Worm (Caenorhabditis elegans): Measurements from ENCODE around the gene Y39A3A.2.

Gene Y39A3A.2

DNA sequence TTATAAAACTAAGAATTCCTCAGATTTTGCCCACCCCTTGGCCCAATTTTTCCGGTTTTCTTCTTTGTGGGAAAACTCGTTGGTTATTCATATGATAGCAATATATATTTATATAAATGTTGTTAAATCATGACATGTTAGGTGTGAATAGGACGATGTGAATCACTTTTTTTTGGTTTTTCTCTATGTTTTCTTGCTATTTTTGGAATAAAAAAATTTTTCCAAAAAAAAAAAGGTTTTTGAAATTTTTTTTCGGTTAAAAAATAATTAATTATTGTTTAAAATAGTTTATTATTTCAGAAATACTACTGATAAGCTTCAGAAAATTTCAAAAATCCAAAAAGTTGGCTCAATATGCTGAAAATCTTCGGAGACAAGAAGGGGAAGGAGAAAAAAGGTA is 34.9 kb upstream of the Y39A3A.2 start, which contains the start of gene Y48G9A.9:
Y48G9A.9 (plus strand) TSS at position 301 of the 400 bp plus-strand sequence.
- no peak for TF ChIP-seq ceh-82 (tag; optimal IDR thresholded peaks at IDR 0.05)
- no peak for TF ChIP-seq lir-3 (tag; optimal IDR thresholded peaks at IDR 0.05; ENCODE audit: poor library complexity)
- no peak for TF ChIP-seq fkh-8 (tag; optimal IDR thresholded peaks at IDR 0.05)
- TF ChIP-seq hlh-4 (tag; optimal IDR thresholded peaks at IDR 0.05) = no peak
- TF ChIP-seq aha-1 (tag; optimal IDR thresholded peaks at IDR 0.05) = no peak
- no peak for TF ChIP-seq ztf-4 (tag; optimal IDR thresholded peaks at IDR 0.05)
- no peak for TF ChIP-seq lin-13 (GFP tag; optimal IDR thresholded peaks at IDR 0.05)
- TF ChIP-seq ceh-88 (GFP tag; IDR thresholded peaks at IDR 0.05) = no peak
- no peak for TF ChIP-seq nhr-90 (tag; optimal IDR thresholded peaks at IDR 0.05; ENCODE audit: poor library complexity)
- no peak for TF ChIP-seq xbp-1 (tag; optimal IDR thresholded peaks at IDR 0.05)
- no peak for TF ChIP-seq ceh-63 (GFP tag; optimal IDR thresholded peaks at IDR 0.05)
- no peak for TF ChIP-seq mdl-1 (tag; optimal IDR thresholded peaks at IDR 0.05)

DNA sequence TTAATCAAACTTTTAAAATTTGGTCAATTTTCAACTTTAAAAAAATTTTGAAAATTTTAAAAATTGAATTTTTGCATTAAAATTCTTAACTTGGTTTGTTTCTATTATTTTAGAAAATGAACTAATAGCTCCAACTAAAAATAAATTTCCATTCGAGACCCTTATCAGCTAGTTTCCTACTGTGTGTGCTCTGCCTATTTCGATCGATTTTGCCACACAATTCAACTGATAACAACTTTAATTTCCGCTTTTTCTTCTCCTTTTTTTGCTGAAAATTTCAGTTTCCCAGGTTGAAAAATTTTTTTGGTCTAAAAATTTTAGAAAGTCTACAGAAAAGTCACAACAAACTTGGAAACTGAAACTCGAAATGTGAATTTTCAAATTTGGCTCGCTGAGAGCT is 33.9 kb upstream of the Y39A3A.2 start:
- TF ChIP-seq lir-3 (tag; optimal IDR thresholded peaks at IDR 0.05; ENCODE audit: poor library complexity) (no peak), ces-1 (GFP tag; optimal IDR thresholded peaks at IDR 0.05) (no peak), lin-35 (GFP tag; optimal IDR thresholded peaks at IDR 0.05) (peak in 1 of 2 experiments; percentile 9), mep-1 (tag; optimal IDR thresholded peaks at IDR 0.05) (no peak)

DNA sequence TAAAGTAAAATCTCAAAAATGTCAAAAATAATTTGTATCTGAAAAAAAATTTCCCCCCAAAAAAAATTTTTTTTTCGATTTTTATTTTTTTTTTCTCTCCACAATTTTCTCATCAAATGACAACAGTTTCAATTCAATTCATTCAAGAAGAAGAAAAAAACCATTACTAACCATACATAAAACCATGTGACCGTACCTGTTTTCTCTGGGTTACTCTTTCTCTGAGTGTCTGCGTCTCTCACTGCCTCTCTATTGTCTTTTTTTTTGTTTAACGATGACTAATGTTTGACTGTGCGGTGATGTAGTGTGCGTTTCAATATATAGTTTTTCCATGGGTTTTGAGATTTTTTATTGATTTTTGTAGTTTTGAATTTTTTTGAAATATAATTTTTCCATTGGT is 33.2 kb upstream of the Y39A3A.2 start:
- TF ChIP-seq lin-15B (tag; optimal IDR thresholded peaks at IDR 0.05) (no peak), nhr-84 (tag; optimal IDR thresholded peaks at IDR 0.05) (no peak), dsc-1 (tag; optimal IDR thresholded peaks at IDR 0.05) (no peak), tlp-1 (tag; optimal IDR thresholded peaks at IDR 0.05) (no peak), zip-4 (GFP tag; optimal IDR thresholded peaks at IDR 0.05) (no peak), fkh-10 (GFP tag; optimal IDR thresholded peaks at IDR 0.05) (no peak), pax-3 (tag; optimal IDR thresholded peaks at IDR 0.05) (no peak), nhr-77 (tag; optimal IDR thresholded peaks at IDR 0.05) (peak; percentile 9), hpl-2 (GFP tag; optimal IDR thresholded peaks at IDR 0.05) (peak; percentile 24), C04F5.9 (tag; optimal IDR thresholded peaks at IDR 0.05) (no peak), ztf-11 (tag; optimal IDR thresholded peaks at IDR 0.05) (no peak), nhr-90 (tag; optimal IDR thresholded peaks at IDR 0.05; ENCODE audit: poor library complexity) (peak; percentile 85), nhr-76 (tag; optimal IDR thresholded peaks at IDR 0.05) (no peak), ama-1 (optimal IDR thresholded peaks at IDR 0.05) (peak; percentile 2), grh-1 (GFP tag; IDR thresholded peaks at IDR 0.05) (peak; percentile 84), nhr-237 (tag; optimal IDR thresholded peaks at IDR 0.05) (peak; percentile 32), nhr-19 (GFP tag; conservative IDR thresholded peaks at IDR 0.05) (peak; percentile 60), nhr-47 (tag; optimal IDR thresholded peaks at IDR 0.05) (peak; percentile 60), elt-2 (tag; optimal IDR thresholded peaks at IDR 0.05) (peak; percentile 61), ceh-63 (GFP tag; optimal IDR thresholded peaks at IDR 0.05) (no peak), dpl-1 (GFP tag; optimal IDR thresholded peaks at IDR 0.05) (peak; percentile 30 to 63 (median 49)), sup-37 (GFP tag; optimal IDR thresholded peaks at IDR 0.05) (no peak), ets-5 (GFP tag; IDR thresholded peaks at IDR 0.05) (no peak), lin-13 (GFP tag; optimal IDR thresholded peaks at IDR 0.05) (peak; percentile 79), C16A3.4 (tag; optimal IDR thresholded peaks at IDR 0.05) (peak; percentile 77), aha-1 (tag; optimal IDR thresholded peaks at IDR 0.05) (no peak), hlh-17 (GFP tag; optimal IDR thresholded peaks at IDR 0.05; ENCODE audit: borderline replicate concordance) (no peak), C34B4.2 (tag; optimal IDR thresholded peaks at IDR 0.05) (no peak), tbx-2 (tag; optimal IDR thresholded peaks at IDR 0.05) (peak; percentile 68), irx-1 (tag; optimal IDR thresholded peaks at IDR 0.05) (peak; percentile 51), nhr-12 (tag; optimal IDR thresholded peaks at IDR 0.05) (no peak), unc-30 (tag; optimal IDR thresholded peaks at IDR 0.05) (no peak), nhr-85 (tag) (peak; percentile 97), fos-1 (tag; optimal IDR thresholded peaks at IDR 0.05) (peak; percentile 74), unc-86 (tag; optimal IDR thresholded peaks at IDR 0.05) (no peak), nhr-28 (tag; optimal IDR thresholded peaks at IDR 0.05) (no peak), snu-23 (GFP tag; optimal IDR thresholded peaks at IDR 0.05) (peak; percentile 89), jun-1 (tag; optimal IDR thresholded peaks at IDR 0.05) (peak; percentile 65), pag-3 (tag; optimal IDR thresholded peaks at IDR 0.05; ENCODE audit: borderline replicate concordance, insufficient read depth) (no peak)

Data from whole organism, L1 larva.